In genomic region chr3R:23334866-23335265, dm6 we compare ENCODE assay signal across 6 fruit fly cellular contexts.
TF ChIP-seq lines count a peak whose summit lies in the region.

No protein-coding gene starts in this region.

- no peak for TF ChIP-seq CTCF in whole organism, embryonic (GFP tag; optimal IDR thresholded peaks at IDR 0.05; lab: Kevin White, UChicago)

TF ChIP-seq in Kc167, 6 proteins besides CTCF, POLR2A, EP300 and RAD21:
- TF ChIP-seq insv (optimal IDR thresholded peaks at IDR 0.05; lab: Kevin White, UChicago) (no peak), psq (optimal IDR thresholded peaks at IDR 0.05; lab: Kevin White, UChicago) (peak; percentile 3)

TF ChIP-seq in whole organism, adult, 20 proteins besides CTCF, POLR2A, EP300 and RAD21:
- TF ChIP-seq CG5204 (GFP tag; optimal IDR thresholded peaks at IDR 0.05; lab: Kevin White, UChicago) (peak; percentile 53), Clk (GFP tag; optimal IDR thresholded peaks at IDR 0.05; lab: Kevin White, UChicago) (no peak), CG12768 (GFP tag; optimal IDR thresholded peaks at IDR 0.05; lab: Kevin White, UChicago) (no peak), Mnt (GFP tag; optimal IDR thresholded peaks at IDR 0.05; lab: Kevin White, UChicago) (no peak), cic (GFP tag; optimal IDR thresholded peaks at IDR 0.05; lab: Kevin White, UChicago) (no peak), cnc (optimal IDR thresholded peaks at IDR 0.05; lab: Kevin White, UChicago) (no peak), CG7101 (tag; optimal IDR thresholded peaks at IDR 0.05; lab: Kevin White, UChicago) (peak; percentile 3), CG7045 (GFP tag; optimal IDR thresholded peaks at IDR 0.05; lab: Kevin White, UChicago) (no peak), CG11617 (GFP tag; optimal IDR thresholded peaks at IDR 0.05; lab: Kevin White, UChicago) (no peak), CG14711 (tag; optimal IDR thresholded peaks at IDR 0.05; lab: Kevin White, UChicago) (peak; percentile 7), tj (GFP tag; optimal IDR thresholded peaks at IDR 0.05; lab: Kevin White, UChicago) (no peak)

TF ChIP-seq in whole organism, embryonic, 481 proteins besides CTCF, POLR2A, EP300 and RAD21 (continues in another document):
- TF ChIP-seq CG11723 (GFP tag; optimal IDR thresholded peaks at IDR 0.05; lab: Kevin White, UChicago) (no peak), sima (GFP tag; optimal IDR thresholded peaks at IDR 0.05; lab: Kevin White, UChicago) (no peak), Lhr (GFP tag; optimal IDR thresholded peaks at IDR 0.05; lab: Kevin White, UChicago) (no peak), CG10654 (GFP tag; optimal IDR thresholded peaks at IDR 0.05; lab: Kevin White, UChicago) (no peak), psq (GFP tag; optimal IDR thresholded peaks at IDR 0.05; lab: Kevin White, UChicago) (no peak), CG8089 (GFP tag; optimal IDR thresholded peaks at IDR 0.05; lab: Kevin White, UChicago) (no peak), CG4282 (GFP tag; optimal IDR thresholded peaks at IDR 0.05; lab: Kevin White, UChicago) (no peak), tx (GFP tag; optimal IDR thresholded peaks at IDR 0.05; lab: Kevin White, UChicago) (no peak), chm (GFP tag; IDR thresholded peaks at IDR 0.05; lab: Robert Waterston, UW) (no peak), Six4 (GFP tag; optimal IDR thresholded peaks at IDR 0.05; lab: Kevin White, UChicago) (no peak), CG18262 (tag; optimal IDR thresholded peaks at IDR 0.05; lab: Kevin White, UChicago) (no peak), CG14710 (tag; optimal IDR thresholded peaks at IDR 0.05; lab: Kevin White, UChicago) (no peak), nerfin-1 (tag; optimal IDR thresholded peaks at IDR 0.05; lab: Kevin White, UChicago) (no peak), btn (GFP tag; optimal IDR thresholded peaks at IDR 0.05; lab: Kevin White, UChicago) (no peak), CG12299 (tag; optimal IDR thresholded peaks at IDR 0.05; lab: Kevin White, UChicago) (no peak), CG1529 (GFP tag; optimal IDR thresholded peaks at IDR 0.05; lab: Kevin White, UChicago) (no peak), CG15269 (tag; optimal IDR thresholded peaks at IDR 0.05; lab: Kevin White, UChicago) (peak; percentile 41), ab (GFP tag; optimal IDR thresholded peaks at IDR 0.05; lab: Kevin White, UChicago) (no peak), D19A (tag; optimal IDR thresholded peaks at IDR 0.05; lab: Kevin White, UChicago) (peak; percentile 30), lov (optimal IDR thresholded peaks at IDR 0.05; lab: Kevin White, UChicago) (no peak), lov (GFP tag; IDR thresholded peaks at IDR 0.05; lab: Robert Waterston, UW) (no peak)

TF ChIP-seq in whole organism, prepupa, 60 proteins besides CTCF, POLR2A, EP300 and RAD21 (continues in another document):
- peak; percentile 72 for TF ChIP-seq topi (GFP tag; optimal IDR thresholded peaks at IDR 0.05; lab: Kevin White, UChicago)
- TF ChIP-seq acj6 (GFP tag; optimal IDR thresholded peaks at IDR 0.05; lab: Kevin White, UChicago), result peak; percentile 75
- no peak for TF ChIP-seq Lpt (GFP tag; optimal IDR thresholded peaks at IDR 0.05; lab: Kevin White, UChicago)
- TF ChIP-seq CG3919 (GFP tag; optimal IDR thresholded peaks at IDR 0.05; lab: Kevin White, UChicago), result peak; percentile 78
- peak; percentile 95 for TF ChIP-seq Eip78C (GFP tag; lab: Kevin White, UChicago)
- peak; percentile 16 for TF ChIP-seq CG4318 (GFP tag; optimal IDR thresholded peaks at IDR 0.05; lab: Kevin White, UChicago)
- peak; percentile 65 for TF ChIP-seq cyc (GFP tag; optimal IDR thresholded peaks at IDR 0.05; lab: Kevin White, UChicago)
- TF ChIP-seq CG6854 (GFP tag; optimal IDR thresholded peaks at IDR 0.05; lab: Kevin White, UChicago), result no peak
- peak; percentile 35 for TF ChIP-seq net (GFP tag; optimal IDR thresholded peaks at IDR 0.05; lab: Kevin White, UChicago)
- peak; percentile 69 for TF ChIP-seq fd59A (GFP tag; optimal IDR thresholded peaks at IDR 0.05; lab: Kevin White, UChicago)
- TF ChIP-seq esn (GFP tag; optimal IDR thresholded peaks at IDR 0.05; lab: Kevin White, UChicago), result peak; percentile 67
- TF ChIP-seq fkh (GFP tag; optimal IDR thresholded peaks at IDR 0.05; lab: Kevin White, UChicago), result no peak
- TF ChIP-seq CG11294 (GFP tag; IDR thresholded peaks at IDR 0.05; lab: Robert Waterston, UW), result 0 out of 2 replicates have a peak, but pooled peaks have one; percentile 34
- peak; percentile 12 for TF ChIP-seq CG6808 (GFP tag; optimal IDR thresholded peaks at IDR 0.05; lab: Kevin White, UChicago)
- TF ChIP-seq salr (GFP tag; optimal IDR thresholded peaks at IDR 0.05; lab: Kevin White, UChicago), result peak; percentile 7 to 48
- TF ChIP-seq CG16779 (tag; optimal IDR thresholded peaks at IDR 0.05; lab: Kevin White, UChicago), result no peak
- TF ChIP-seq Hr38 (GFP tag; optimal IDR thresholded peaks at IDR 0.05; lab: Kevin White, UChicago), result no peak
- TF ChIP-seq CG10669 (GFP tag; optimal IDR thresholded peaks at IDR 0.05; lab: Kevin White, UChicago), result peak; percentile 73
- TF ChIP-seq Sox14 (GFP tag; optimal IDR thresholded peaks at IDR 0.05; lab: Kevin White, UChicago), result peak; percentile 63
- TF ChIP-seq pdm3 (GFP tag; optimal IDR thresholded peaks at IDR 0.05; lab: Kevin White, UChicago), result peak; percentile 63
- TF ChIP-seq Eip75B (GFP tag; optimal IDR thresholded peaks at IDR 0.05; lab: Kevin White, UChicago), result peak; percentile 35

TF ChIP-seq in whole organism, pupa, 21 proteins besides CTCF, POLR2A, EP300 and RAD21:
- TF ChIP-seq CG4496 (GFP tag; IDR thresholded peaks at IDR 0.05; lab: Robert Waterston, UW), result peak; percentile 63; the same call in 2 of the 3 replicates
- TF ChIP-seq CG9948 (tag; optimal IDR thresholded peaks at IDR 0.05; lab: Kevin White, UChicago), result peak; percentile 67
- peak; percentile 55 for TF ChIP-seq Pif1A (GFP tag; optimal IDR thresholded peaks at IDR 0.05; lab: Kevin White, UChicago)
- TF ChIP-seq CG13204 (GFP tag; optimal IDR thresholded peaks at IDR 0.05; lab: Kevin White, UChicago), result no peak
- peak; percentile 75 for TF ChIP-seq CG15710 (tag; optimal IDR thresholded peaks at IDR 0.05; lab: Kevin White, UChicago)
- TF ChIP-seq Snoo (tag; optimal IDR thresholded peaks at IDR 0.05; lab: Kevin White, UChicago), result peak; percentile 55
- TF ChIP-seq CG17806 (tag; optimal IDR thresholded peaks at IDR 0.05; lab: Kevin White, UChicago), result peak; percentile 77
- peak; percentile 45; the same call in 1 of the 2 replicates for TF ChIP-seq Ets98B (GFP tag; IDR thresholded peaks at IDR 0.05; lab: Robert Waterston, UW)
- TF ChIP-seq gl (tag; optimal IDR thresholded peaks at IDR 0.05; lab: Kevin White, UChicago), result peak; percentile 57
- TF ChIP-seq CG8301 (tag; optimal IDR thresholded peaks at IDR 0.05; lab: Kevin White, UChicago), result peak; percentile 58
- TF ChIP-seq CG10348 (GFP tag; IDR thresholded peaks at IDR 0.05; lab: Robert Waterston, UW), result no peak
- peak; percentile 64 for TF ChIP-seq CG14655 (GFP tag; optimal IDR thresholded peaks at IDR 0.05; lab: Kevin White, UChicago)
- TF ChIP-seq EcR (GFP tag; optimal IDR thresholded peaks at IDR 0.05; lab: Kevin White, UChicago), result no peak
- TF ChIP-seq CG32121 (GFP tag; IDR thresholded peaks at IDR 0.05; lab: Robert Waterston, UW), result peak; percentile 59
- TF ChIP-seq D1 (tag; optimal IDR thresholded peaks at IDR 0.05; lab: Kevin White, UChicago), result no peak
- peak; percentile 52 for TF ChIP-seq Pif1B (GFP tag; optimal IDR thresholded peaks at IDR 0.05; lab: Kevin White, UChicago)
- peak; percentile 64 for TF ChIP-seq CG34367 (tag; optimal IDR thresholded peaks at IDR 0.05; lab: Kevin White, UChicago)
- no peak for TF ChIP-seq CG12605 (GFP tag; IDR thresholded peaks at IDR 0.05; lab: Robert Waterston, UW)
- TF ChIP-seq fd96Ca (GFP tag; IDR thresholded peaks at IDR 0.05; lab: Robert Waterston, UW), result peak; percentile 42; the same call in 1 of the 3 replicates
- peak; percentile 76 for TF ChIP-seq CG8159 (tag; optimal IDR thresholded peaks at IDR 0.05; lab: Kevin White, UChicago)
- TF ChIP-seq rn (GFP tag; IDR thresholded peaks at IDR 0.05; lab: Robert Waterston, UW), result no peak
TF ChIP-seq in whole organism, pupa: peak in this region for 15.

TF ChIP-seq in whole organism, wandering third instar larva, 38 proteins besides CTCF, POLR2A, EP300 and RAD21 (continues in another document):
- TF ChIP-seq Dfd (GFP tag; optimal IDR thresholded peaks at IDR 0.05; lab: Kevin White, UChicago), result no peak
- no peak for TF ChIP-seq psq (GFP tag; optimal IDR thresholded peaks at IDR 0.05; lab: Kevin White, UChicago)
- peak; percentile 72 for TF ChIP-seq ey (GFP tag; optimal IDR thresholded peaks at IDR 0.05; lab: Kevin White, UChicago)
- TF ChIP-seq dl (GFP tag; optimal IDR thresholded peaks at IDR 0.05; lab: Kevin White, UChicago; ENCODE audit: insufficient read depth in 1 of 2, partially characterized antibody in 2 of 2), result no peak
- TF ChIP-seq Abd-B (GFP tag; optimal IDR thresholded peaks at IDR 0.05; lab: Kevin White, UChicago), result no peak
- TF ChIP-seq h (GFP tag; optimal IDR thresholded peaks at IDR 0.05; lab: Kevin White, UChicago), result peak; percentile 82
- TF ChIP-seq dmrt93B (GFP tag; optimal IDR thresholded peaks at IDR 0.05; lab: Kevin White, UChicago), result peak; percentile 37
- peak; percentile 17 for TF ChIP-seq CG9705 (GFP tag; optimal IDR thresholded peaks at IDR 0.05; lab: Kevin White, UChicago)
- TF ChIP-seq jim (GFP tag; optimal IDR thresholded peaks at IDR 0.05; lab: Kevin White, UChicago), result no peak
- no peak for TF ChIP-seq Dif (GFP tag; optimal IDR thresholded peaks at IDR 0.05; lab: Kevin White, UChicago; ENCODE audit: partially characterized antibody)
- peak; percentile 68 for TF ChIP-seq OdsH (GFP tag; optimal IDR thresholded peaks at IDR 0.05; lab: Kevin White, UChicago)
- TF ChIP-seq tai (GFP tag; optimal IDR thresholded peaks at IDR 0.05; lab: Kevin White, UChicago), result peak; percentile 79
- TF ChIP-seq lola (GFP tag; optimal IDR thresholded peaks at IDR 0.05; lab: Kevin White, UChicago), result no peak
- no peak for TF ChIP-seq Jra (GFP tag; optimal IDR thresholded peaks at IDR 0.05; lab: Kevin White, UChicago)
- TF ChIP-seq Vsx2 (GFP tag; optimal IDR thresholded peaks at IDR 0.05; lab: Kevin White, UChicago; ENCODE audit: partially characterized antibody), result no peak
- TF ChIP-seq foxo (GFP tag; optimal IDR thresholded peaks at IDR 0.05; lab: Kevin White, UChicago), result peak in 1 of 2 experiments; percentile 67
- no peak for TF ChIP-seq usp (GFP tag; optimal IDR thresholded peaks at IDR 0.05; lab: Kevin White, UChicago)
- TF ChIP-seq br (GFP tag; optimal IDR thresholded peaks at IDR 0.05; lab: Kevin White, UChicago), result peak; percentile 40
- TF ChIP-seq brk (GFP tag; optimal IDR thresholded peaks at IDR 0.05; lab: Kevin White, UChicago), result no peak
- peak; percentile 20 for TF ChIP-seq Rel (GFP tag; optimal IDR thresholded peaks at IDR 0.05; lab: Kevin White, UChicago)
- no peak for TF ChIP-seq Rel (tag; optimal IDR thresholded peaks at IDR 0.05; lab: Kevin White, UChicago)
- TF ChIP-seq fru (GFP tag; optimal IDR thresholded peaks at IDR 0.05; lab: Kevin White, UChicago), result peak; percentile 65
- no peak for TF ChIP-seq Hr78 (GFP tag; optimal IDR thresholded peaks at IDR 0.05; lab: Kevin White, UChicago)
- peak; percentile 81 for TF ChIP-seq rgr (GFP tag; optimal IDR thresholded peaks at IDR 0.05; lab: Kevin White, UChicago)
- TF ChIP-seq Myc (optimal IDR thresholded peaks at IDR 0.05; lab: Kevin White, UChicago), result no peak
- TF ChIP-seq woc (GFP tag; optimal IDR thresholded peaks at IDR 0.05; lab: Kevin White, UChicago), result peak; percentile 27
